Worm (Caenorhabditis elegans) whole organism, L1 larva: ENCODE measurements around the gene F23F12.3.
A peak's percentile ranks its signal among the peaks of the same experiment; 100 is the strongest.

ENCODE experiments used
- C04F5.9 ChIP-seq: sonication (generic microtip); optimal IDR thresholded peaks from 2 replicates; lab custom pipeline; 2016; ENCODE audit warnings: missing genetic modification characterization, missing compliant biosample characterization
- C16A3.4 ChIP-seq: fragments of 150-350 bp; optimal IDR thresholded peaks from 2 replicates; lab custom pipeline; 2014; ENCODE audit warnings: missing biosample characterization, missing genetic modification characterization
- C34B4.2 ChIP-seq: sonication (generic microtip); optimal IDR thresholded peaks from 2 replicates; lab custom pipeline; 2017; ENCODE audit warnings: mild to moderate bottlenecking, missing genetic modification characterization, missing compliant biosample characterization
- aha-1 ChIP-seq: fragments of 150-350 bp; optimal IDR thresholded peaks from 2 replicates; lab custom pipeline; 2014; ENCODE audit warnings: missing biosample characterization, missing genetic modification characterization
- aly-2 ChIP-seq: fragments of 150-350 bp; optimal IDR thresholded peaks from 2 replicates; lab custom pipeline; 2014; ENCODE audit warnings: missing biosample characterization, missing genetic modification characterization
- blmp-1 ChIP-seq: fragments of 150-350 bp; optimal IDR thresholded peaks from 2 replicates; lab custom pipeline; 2014; ENCODE audit warnings: missing biosample characterization, missing genetic modification characterization
- ceh-8 ChIP-seq: fragments of 200-800 bp; sonication (Bioruptor generic); optimal IDR thresholded peaks from 2 replicates; lab custom pipeline; 2018; ENCODE audit warnings: mild to moderate bottlenecking, missing genetic modification characterization, moderate library complexity, missing compliant biosample characterization
- ceh-82 ChIP-seq, 3 experiments: fragments of 150-350 bp in 1 of 3; sonication (generic microtip) in 2 of 3; optimal IDR thresholded peaks; 2 replicates each; lab custom pipeline; 2014 to 2017; ENCODE audit warnings: missing biosample characterization in 3 of 3, missing genetic modification characterization in 3 of 3
- ceh-90 ChIP-seq: sonication (generic microtip); optimal IDR thresholded peaks from 2 replicates; lab custom pipeline; 2016; ENCODE audit warnings: missing genetic modification characterization, missing compliant biosample characterization
- ces-1 ChIP-seq: fragments of 150-350 bp; optimal IDR thresholded peaks from 2 replicates; lab custom pipeline; 2014; ENCODE audit warnings: missing biosample characterization, missing genetic modification reagents, missing genetic modification characterization
- dpl-1 ChIP-seq, 3 experiments: fragments of 150-350 bp in 2 of 3; sonication (generic microtip) in 1 of 3; optimal IDR thresholded peaks; 2 replicates each; lab custom pipeline; 2014 to 2017; ENCODE audit warnings: missing biosample characterization in 3 of 3, missing genetic modification characterization in 3 of 3, missing genetic modification reagents in 3 of 3
- dsc-1 ChIP-seq: sonication (generic microtip); optimal IDR thresholded peaks from 2 replicates; lab custom pipeline; 2016; ENCODE audit warnings: mild to moderate bottlenecking, missing genetic modification characterization, missing compliant biosample characterization
- efl-1 ChIP-seq, 4 experiments: fragments of 150-350 bp; optimal IDR thresholded peaks in 3 of 4; peaks in 1 of 4; 1 replicate in 1 of 4; 2 replicates in 3 of 4; lab custom pipeline; 2014; ENCODE audit warnings: missing biosample characterization in 2 of 4, missing genetic modification characterization in 2 of 4, missing genetic modification reagents in 2 of 4
- egl-13 ChIP-seq: sonication (generic microtip); optimal IDR thresholded peaks from 2 replicates; lab custom pipeline; 2016; ENCODE audit warnings: missing genotype, missing genetic modification reagents, missing genetic modification characterization, missing compliant biosample characterization
- ets-5 ChIP-seq: fragments of 200-800 bp; sonication (Bioruptor generic); IDR thresholded peaks from 2 replicates; pipeline ENCODE4 v1.3.6; 2022; ENCODE audit warnings: missing genetic modification characterization, missing compliant biosample characterization
- fkh-4 ChIP-seq: sonication (generic microtip); optimal IDR thresholded peaks from 2 replicates; lab custom pipeline; 2016; ENCODE audit warnings: missing compliant biosample characterization, missing genetic modification characterization, borderline replicate concordance
- jun-1 ChIP-seq: fragments of 150-350 bp; optimal IDR thresholded peaks from 2 replicates; lab custom pipeline; 2014; ENCODE audit warnings: missing biosample characterization, missing genetic modification reagents, missing genetic modification characterization
- lin-13 ChIP-seq: fragments of 150-350 bp; optimal IDR thresholded peaks from 2 replicates; lab custom pipeline; 2014; ENCODE audit warnings: missing biosample characterization, missing genetic modification reagents, missing genetic modification characterization
- mdl-1 ChIP-seq, 2 experiments: fragments of 150-350 bp; optimal IDR thresholded peaks; 2 replicates each; lab custom pipeline; 2014 to 2017; ENCODE audit warnings: missing biosample characterization in 2 of 2, missing genetic modification characterization in 2 of 2, inconsistent platforms in 1 of 2
- mep-1 ChIP-seq: fragments of 150-350 bp; optimal IDR thresholded peaks from 2 replicates; lab custom pipeline; 2014; ENCODE audit warnings: missing biosample characterization, missing genetic modification characterization
- nhr-11 ChIP-seq: fragments of 150-350 bp; optimal IDR thresholded peaks from 2 replicates; lab custom pipeline; 2014; ENCODE audit warnings: missing biosample characterization, missing genetic modification characterization
- nhr-12 ChIP-seq: sonication (generic microtip); optimal IDR thresholded peaks from 2 replicates; lab custom pipeline; 2017; ENCODE audit warnings: missing biosample characterization, missing genetic modification characterization
- nhr-19 ChIP-seq: fragments of 200-800 bp; sonication (Bioruptor generic); conservative IDR thresholded peaks from 2 replicates; pipeline ENCODE4 v1.3.6; 2022; ENCODE audit warnings: missing genetic modification characterization, missing compliant biosample characterization
- nhr-237 ChIP-seq: fragments of 150-350 bp; optimal IDR thresholded peaks from 2 replicates; lab custom pipeline; 2014; ENCODE audit warnings: missing biosample characterization, missing genetic modification characterization
- nhr-47 ChIP-seq: sonication (generic microtip); optimal IDR thresholded peaks from 2 replicates; lab custom pipeline; 2016; ENCODE audit warnings: mild to moderate bottlenecking, missing genetic modification characterization, moderate library complexity, missing compliant biosample characterization
- nhr-76 ChIP-seq: sonication (generic microtip); optimal IDR thresholded peaks from 2 replicates; lab custom pipeline; 2017; ENCODE audit warnings: missing biosample characterization, missing genetic modification characterization
- nhr-77 ChIP-seq: fragments of 150-350 bp; optimal IDR thresholded peaks from 2 replicates; lab custom pipeline; 2014; ENCODE audit warnings: missing biosample characterization, missing genetic modification characterization
- nhr-84 ChIP-seq: sonication (generic microtip); optimal IDR thresholded peaks from 2 replicates; lab custom pipeline; 2017; ENCODE audit warnings: missing biosample characterization, missing genetic modification characterization
- nhr-85 ChIP-seq: sonication (generic microtip); peaks from one replicate; lab custom pipeline; 2016; ENCODE audit warnings: missing genetic modification characterization, inconsistent platforms, missing compliant biosample characterization
- nhr-90 ChIP-seq: sonication (generic microtip); optimal IDR thresholded peaks from 2 replicates; lab custom pipeline; 2016; ENCODE audit warnings: mild to moderate bottlenecking, missing genetic modification characterization, missing compliant biosample characterization; ENCODE audit not compliant: poor library complexity
- pqm-1 ChIP-seq: sonication (generic microtip); optimal IDR thresholded peaks from 3 replicates; lab custom pipeline; 2017; ENCODE audit warnings: missing biosample characterization, missing genetic modification characterization
- skn-1 ChIP-seq: fragments of 150-350 bp; optimal IDR thresholded peaks from 2 replicates; lab custom pipeline; 2014; ENCODE audit warnings: missing biosample characterization, missing genetic modification characterization
- snpc-4 ChIP-seq: fragments of 150-350 bp; optimal IDR thresholded peaks from 2 replicates; lab custom pipeline; 2014; ENCODE audit warnings: missing biosample characterization, missing genetic modification characterization
- snu-23 ChIP-seq: sonication (generic microtip); optimal IDR thresholded peaks from 2 replicates; lab custom pipeline; 2016; ENCODE audit warnings: missing genetic modification characterization, missing compliant biosample characterization
- sox-4 ChIP-seq: sonication (generic microtip); optimal IDR thresholded peaks from 2 replicates; lab custom pipeline; 2016; ENCODE audit warnings: missing genetic modification characterization, missing compliant biosample characterization
- sup-37 ChIP-seq: fragments of 200-800 bp; sonication (Bioruptor generic); optimal IDR thresholded peaks from 2 replicates; lab custom pipeline; 2018; ENCODE audit warnings: mild to moderate bottlenecking, missing genetic modification characterization, missing compliant biosample characterization
- swsn-7 ChIP-seq: sonication (generic microtip); optimal IDR thresholded peaks from 2 replicates; lab custom pipeline; 2016; ENCODE audit warnings: missing genetic modification characterization, missing compliant biosample characterization
- tlp-1 ChIP-seq: fragments of 150-350 bp; optimal IDR thresholded peaks from 2 replicates; lab custom pipeline; 2014; ENCODE audit warnings: missing biosample characterization, missing genetic modification characterization
- unc-62 ChIP-seq: fragments of 150-350 bp; optimal IDR thresholded peaks from 2 replicates; lab custom pipeline; 2014; ENCODE audit warnings: missing biosample characterization, missing genetic modification reagents, missing genetic modification characterization
- xbp-1 ChIP-seq: sonication (generic microtip); optimal IDR thresholded peaks from 2 replicates; lab custom pipeline; 2016; ENCODE audit warnings: missing genetic modification characterization, missing compliant biosample characterization
- zag-1 ChIP-seq: fragments of 150-350 bp; optimal IDR thresholded peaks from 2 replicates; lab custom pipeline; 2014; ENCODE audit warnings: missing biosample characterization, missing genetic modification characterization
- zip-4 ChIP-seq: fragments of 200-800 bp; sonication (Bioruptor generic); optimal IDR thresholded peaks from 2 replicates; lab custom pipeline; 2018; ENCODE audit warnings: mild to moderate bottlenecking, missing genetic modification characterization, moderate library complexity, missing compliant biosample characterization
- ztf-4 ChIP-seq: fragments of 150-350 bp; optimal IDR thresholded peaks from 2 replicates; lab custom pipeline; 2014; ENCODE audit warnings: missing biosample characterization, missing genetic modification characterization

Gene F23F12.3

ce11 chrIII:6464113-6464571, 36.2 kb upstream of the F23F12.3 start (continued):
- TF ChIP-seq pqm-1 (tag; lab: Kevin White, UChicago) (peak; percentile 86), sox-4 (tag; lab: Kevin White, UChicago) (no peak), ceh-82 (tag; optimal IDR thresholded peaks at IDR 0.05; lab: Kevin White, UChicago) (peak; percentile 78 to 92 (median 83)), aha-1 (peak; percentile 3), mep-1 (tag; lab: Kevin White, UChicago) (peak; percentile 57), ceh-90 (tag; lab: Kevin White, UChicago) (no peak), nhr-84 (tag; lab: Kevin White, UChicago) (no peak), nhr-85 (tag; lab: Kevin White, UChicago) (peak; percentile 87), tlp-1 (tag; lab: Kevin White, UChicago) (no peak), egl-13 (peak; percentile 66), nhr-12 (tag; lab: Kevin White, UChicago) (no peak), zip-4 (GFP tag; lab: Kevin White, UChicago) (peak; percentile 55), mdl-1 (tag; optimal IDR thresholded peaks at IDR 0.05; lab: Kevin White, UChicago) (peak; percentile 22 to 89), fkh-4 (peak; percentile 15), nhr-237 (tag; lab: Kevin White, UChicago) (peak; percentile 6), dsc-1 (peak; percentile 85), zag-1 (no peak), swsn-7 (tag; lab: Kevin White, UChicago) (peak; percentile 91), efl-1 (optimal IDR thresholded peaks at IDR 0.05; lab: Kevin White, UChicago) (peak; percentile 61 to 83), efl-1 (GFP tag; optimal IDR thresholded peaks at IDR 0.05 in 1 of 2; lab: Kevin White, UChicago) (peak; percentile 80 to 98), nhr-90 (tag; lab: Kevin White, UChicago) (peak; percentile 84), nhr-77 (peak; percentile 50), C16A3.4 (tag; lab: Kevin White, UChicago) (peak; percentile 78), C04F5.9 (tag; lab: Kevin White, UChicago) (peak; percentile 11), lin-13 (GFP tag; lab: Kevin White, UChicago) (peak; percentile 85), snu-23 (peak; percentile 93), xbp-1 (tag; lab: Kevin White, UChicago) (peak; percentile 82), blmp-1 (peak; percentile 82), jun-1 (tag; lab: Kevin White, UChicago) (peak; percentile 89), C34B4.2 (peak; percentile 11), ceh-8 (GFP tag; lab: Kevin White, UChicago) (peak; percentile 62), ztf-4 (peak; percentile 82), unc-62 (GFP tag; lab: Kevin White, UChicago) (no peak), skn-1 (tag; lab: Kevin White, UChicago) (peak; percentile 86), sup-37 (GFP tag; lab: Kevin White, UChicago) (peak; percentile 84), ets-5 (GFP tag; lab: Robert Waterston, UW) (no peak)

- TF ChIP-seq ceh-82 (tag; optimal IDR thresholded peaks at IDR 0.05; lab: Kevin White, UChicago) = no peak
- TF ChIP-seq ceh-90 (tag; lab: Kevin White, UChicago) = no peak
- TF ChIP-seq ces-1 (GFP tag; lab: Kevin White, UChicago) = no peak
- no peak for TF ChIP-seq snpc-4
- no peak for TF ChIP-seq nhr-11 (tag; lab: Kevin White, UChicago)
- TF ChIP-seq nhr-84 (tag; lab: Kevin White, UChicago) = no peak
- TF ChIP-seq nhr-47 (tag; lab: Kevin White, UChicago) = no peak
- TF ChIP-seq nhr-19 (GFP tag; lab: Robert Waterston, UW) = no peak
- TF ChIP-seq blmp-1 = no peak
- TF ChIP-seq dpl-1 (GFP tag; optimal IDR thresholded peaks at IDR 0.05; lab: Kevin White, UChicago) = no peak
- no peak for TF ChIP-seq nhr-76
- TF ChIP-seq aha-1 = no peak
- TF ChIP-seq aly-2 (tag; lab: Kevin White, UChicago) = no peak
- TF ChIP-seq nhr-12 (tag; lab: Kevin White, UChicago) = no peak
Observed at ce11 chrIII:6464913-6465312, 35.4 kb upstream of the F23F12.3 start, which contains the start of gene nduf-2.2. TSS of gene nduf-2.2 (plus strand) at chrIII:6465222.
